Worm (Caenorhabditis elegans) whole organism, L4/young adult: ENCODE results near the gene srsy-2.

Source experiments
- W03F9.2 ChIP-seq: fragments of 150-350 bp; optimal IDR thresholded peaks from 2 replicates; lab custom pipeline; 2014; ENCODE audit warnings: missing biosample characterization, missing genetic modification characterization
- him-1 ChIP-seq: sonication (generic microtip); optimal IDR thresholded peaks from 2 replicates; lab custom pipeline; 2016; ENCODE audit warnings: missing genotype, missing genetic modification reagents, missing genetic modification characterization, missing compliant biosample characterization

DNA sequence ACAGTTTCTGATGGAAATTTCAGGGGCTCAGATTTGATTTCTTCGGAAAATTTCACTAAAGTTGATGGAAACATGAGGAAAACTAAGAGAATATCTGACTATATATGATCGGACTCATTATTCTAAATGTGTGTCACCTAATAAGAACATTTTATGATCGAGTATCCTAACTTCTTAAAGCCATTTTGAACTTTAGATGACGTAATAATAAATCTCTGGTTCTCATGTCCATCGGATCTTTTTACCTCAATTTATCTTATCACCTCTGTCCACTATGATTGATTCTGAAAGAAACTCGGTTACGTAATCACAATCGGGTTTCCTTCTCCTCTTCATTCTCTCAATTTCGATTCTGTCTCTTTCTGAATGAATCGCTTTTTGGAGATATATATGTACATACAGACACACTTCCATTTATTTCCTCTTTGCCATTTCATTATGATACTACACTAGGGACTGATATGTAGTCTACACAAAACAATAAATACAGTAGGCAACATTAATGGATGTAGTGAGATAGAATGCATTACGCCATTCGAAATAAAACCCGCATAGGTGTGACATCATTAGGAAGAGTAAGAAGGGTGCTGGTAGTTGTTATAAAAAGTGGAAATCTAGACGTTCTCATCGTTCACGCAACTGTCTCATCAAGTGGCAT, 30.5 kb upstream of the srsy-2 start:
- no peak for TF ChIP-seq him-1 (tag; lab: Kevin White, UChicago)
- TF ChIP-seq W03F9.2 (tag; lab: Kevin White, UChicago), result no peak
